Worm (Caenorhabditis elegans): Measurements from ENCODE around the gene fli-1.

ce11 chrIII:8657676-8658366 is 25.7 kb downstream of the fli-1 start:
- TF ChIP-seq ztf-23 (GFP tag; IDR thresholded peaks at IDR 0.05): no peak
- no peak for TF ChIP-seq T22C8.4 (GFP tag; IDR thresholded peaks at IDR 0.05)
- no peak for TF ChIP-seq ref-1 (GFP tag; conservative IDR thresholded peaks at IDR 0.05)
- no peak for TF ChIP-seq med-1 (GFP tag; optimal IDR thresholded peaks at IDR 0.05; ENCODE audit: insufficient read depth)
- no peak for TF ChIP-seq flt-1 (GFP tag; IDR thresholded peaks at IDR 0.05)
- TF ChIP-seq klf-2 (GFP tag; conservative IDR thresholded peaks at IDR 0.05): no peak
- TF ChIP-seq cog-1 (tag; optimal IDR thresholded peaks at IDR 0.05): no peak
